Worm (Caenorhabditis elegans): ENCODE results near the gene T18D3.1.

Gene T18D3.1

ce11 chrX:12449262-12449942, 5.1 kb upstream of the T18D3.1 start, which contains the start of gene T18D3.6 (continued):
- TF ChIP-seq lsy-2 (tag; optimal IDR thresholded peaks at IDR 0.05): peak in 1 of 2 experiments; percentile 11

ce11 chrX:12451258-12451657, 3.3 kb upstream of the T18D3.1 start:
- TF ChIP-seq dmd-6 (GFP tag; IDR thresholded peaks at IDR 0.05) (peak; percentile 59), php-3 (GFP tag; IDR thresholded peaks at IDR 0.05) (0 out of 2 replicates have a peak, but pooled peaks have one; percentile 18), nhr-76 (tag; optimal IDR thresholded peaks at IDR 0.05) (peak; percentile 10), rbr-2 (tag; optimal IDR thresholded peaks at IDR 0.05) (no peak), nhr-28 (tag; optimal IDR thresholded peaks at IDR 0.05) (no peak), mxl-2 (GFP tag; conservative IDR thresholded peaks at IDR 0.05) (no peak)

- no peak for TF ChIP-seq nhr-48 (tag; optimal IDR thresholded peaks at IDR 0.05)
- TF ChIP-seq hlh-11 (tag; optimal IDR thresholded peaks at IDR 0.05): peak; percentile 63
- peak; percentile 58; the same call in 1 of the 2 replicates for TF ChIP-seq hmg-1.1 (GFP tag; IDR thresholded peaks at IDR 0.05)
- no peak for TF ChIP-seq R02D3.7 (tag; optimal IDR thresholded peaks at IDR 0.05)
- TF ChIP-seq ceh-62 (tag; optimal IDR thresholded peaks at IDR 0.05): no peak
- TF ChIP-seq skn-1 (tag; optimal IDR thresholded peaks at IDR 0.05): no peak
- TF ChIP-seq lsy-2 (tag; optimal IDR thresholded peaks at IDR 0.05): peak in 1 of 2 experiments; percentile 40
- TF ChIP-seq nhr-11 (tag; optimal IDR thresholded peaks at IDR 0.05): peak; percentile 2
- TF ChIP-seq madf-9 (GFP tag; conservative IDR thresholded peaks at IDR 0.05): 0 out of 2 replicates have a peak, but pooled peaks have one; percentile 53
- TF ChIP-seq nhr-111 (GFP tag; optimal IDR thresholded peaks at IDR 0.05): no peak
- TF ChIP-seq ZK337.2 (GFP tag; IDR thresholded peaks at IDR 0.05): no peak
- no peak for TF ChIP-seq unc-39 (tag; optimal IDR thresholded peaks at IDR 0.05)
- TF ChIP-seq dve-1 (tag; optimal IDR thresholded peaks at IDR 0.05; ENCODE audit: insufficient read depth): peak; percentile 52
- no peak for TF ChIP-seq pha-4 (GFP tag; IDR thresholded peaks at IDR 0.05)
- no peak for TF ChIP-seq pha-4 (tag; optimal IDR thresholded peaks at IDR 0.05)
- TF ChIP-seq tag-97 (GFP tag; IDR thresholded peaks at IDR 0.05): no peak
- TF ChIP-seq vab-7 (GFP tag; IDR thresholded peaks at IDR 0.05): no peak
- TF ChIP-seq mdl-1 (tag; optimal IDR thresholded peaks at IDR 0.05): no peak
- TF ChIP-seq T26A8.4 (GFP tag; IDR thresholded peaks at IDR 0.05): peak; percentile 50
- no peak for TF ChIP-seq madf-5 (GFP tag; IDR thresholded peaks at IDR 0.05)
- no peak for TF ChIP-seq ZK546.5 (tag; optimal IDR thresholded peaks at IDR 0.05)
- TF ChIP-seq hlh-30 (tag; optimal IDR thresholded peaks at IDR 0.05; ENCODE audit: insufficient read depth): peak; percentile 5
- TF ChIP-seq lin-39 (tag; optimal IDR thresholded peaks at IDR 0.05): no peak
- no peak for TF ChIP-seq zip-2 (tag; optimal IDR thresholded peaks at IDR 0.05)
- no peak for TF ChIP-seq nhr-77 (tag; optimal IDR thresholded peaks at IDR 0.05)
- TF ChIP-seq F37D6.2 (tag; optimal IDR thresholded peaks at IDR 0.05): peak; percentile 80
- no peak for TF ChIP-seq T20F7.1 (GFP tag; optimal IDR thresholded peaks at IDR 0.05)
- peak; percentile 56 for TF ChIP-seq fkh-10 (GFP tag; optimal IDR thresholded peaks at IDR 0.05)
- TF ChIP-seq dmd-9 (GFP tag; IDR thresholded peaks at IDR 0.05): no peak
- peak in 1 of 2 experiments; percentile 67 for TF ChIP-seq hif-1 (tag; optimal IDR thresholded peaks at IDR 0.05)
- TF ChIP-seq ctbp-1 (GFP tag; IDR thresholded peaks at IDR 0.05): peak; percentile 66
- TF ChIP-seq attf-4 (tag; optimal IDR thresholded peaks at IDR 0.05): no peak
- no peak for TF ChIP-seq ceh-32 (tag; optimal IDR thresholded peaks at IDR 0.05; ENCODE audit: poor library complexity)
- no peak for TF ChIP-seq lir-3 (tag; optimal IDR thresholded peaks at IDR 0.05)
- TF ChIP-seq mxl-3 (GFP tag; optimal IDR thresholded peaks at IDR 0.05): peak; percentile 47
- no peak for TF ChIP-seq arid-1 (GFP tag; conservative IDR thresholded peaks at IDR 0.05)
- no peak for TF ChIP-seq daf-8 (GFP tag; IDR thresholded peaks at IDR 0.05)
- peak; percentile 49 for TF ChIP-seq lin-38 (GFP tag; IDR thresholded peaks at IDR 0.05)
- no peak for TF ChIP-seq zfp-3 (GFP tag; conservative IDR thresholded peaks at IDR 0.05)
- TF ChIP-seq ceh-20 (GFP tag; IDR thresholded peaks at IDR 0.05): peak; percentile 46; the same call in 1 of the 2 replicates
- TF ChIP-seq sdz-12 (GFP tag; optimal IDR thresholded peaks at IDR 0.05): no peak
Measured at ce11 chrX:12452143-12452570, 2.4 kb upstream of the T18D3.1 start.

Data from whole organism, L4 larva.